Worm (Caenorhabditis elegans): Measurements from ENCODE around the gene cgt-3.

DNA sequence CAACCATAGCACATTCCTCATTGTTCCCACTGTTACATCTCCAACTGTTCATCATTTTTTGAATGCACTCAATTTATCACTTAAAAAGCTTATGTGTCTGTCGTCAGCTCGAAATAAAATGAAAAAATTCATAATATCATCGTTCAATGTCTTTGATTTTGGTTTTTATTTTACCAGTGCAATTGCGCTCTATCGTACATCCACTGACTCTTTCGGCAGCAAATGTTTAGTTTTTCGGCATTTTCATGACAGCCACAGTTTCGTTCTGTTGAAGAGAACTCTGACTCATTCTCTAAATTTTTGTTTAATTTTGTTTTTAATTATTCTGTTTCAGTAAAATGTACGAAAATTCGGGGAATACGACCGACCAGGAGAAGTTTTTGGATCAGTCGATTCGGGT lies 3.6 kb upstream of the cgt-3 start, which contains the start of gene vps-35:
- TF ChIP-seq cog-1 (tag; optimal IDR thresholded peaks at IDR 0.05) (no peak), ztf-23 (GFP tag; IDR thresholded peaks at IDR 0.05) (no peak), flt-1 (GFP tag; IDR thresholded peaks at IDR 0.05) (no peak)
